Fruit fly (Drosophila melanogaster) whole organism, larva: ENCODE data around the gene PolE1.

ENCODE experiments used
- noc ChIP-seq: fragments of 200-800 bp; sonication (Bioruptor generic); optimal IDR thresholded peaks from 3 replicates; lab custom pipeline; 2019; ENCODE audit warnings: missing biosample characterization, mild to moderate bottlenecking, missing genetic modification characterization, moderate library complexity

The PolE1 gene

dm6 chr3R:23345057-23345776 is 2.7 kb upstream of the PolE1 start:
- no peak for TF ChIP-seq noc (tag; lab: Kevin White, UChicago)

- TF ChIP-seq noc (tag; lab: Kevin White, UChicago), result no peak
Observed at dm6 chr3R:23346007-23346681, 1.8 kb upstream of the PolE1 start, which contains the start of gene pnt. Gene pnt (minus strand): TSS chr3R:23346167.

- TF ChIP-seq noc (tag; lab: Kevin White, UChicago), result peak; percentile 80
Observed at dm6 chr3R:23346893-23347396, 983 bp upstream of the PolE1 start.

- TF ChIP-seq noc (tag; lab: Kevin White, UChicago), result peak; percentile 40
Observed at dm6 chr3R:23355829-23356738, 8.2 kb downstream of the PolE1 start, which contains the start of the genes ATPsynCF6 and Sec13. Gene ATPsynCF6 (minus strand): TSS chr3R:23356064. Gene Sec13 (plus strand): TSS chr3R:23356278.

- peak; percentile 28 for TF ChIP-seq noc (tag; lab: Kevin White, UChicago)
Observed at dm6 chr3R:23356920-23357386, 9.0 kb downstream of the PolE1 start.

DNA sequence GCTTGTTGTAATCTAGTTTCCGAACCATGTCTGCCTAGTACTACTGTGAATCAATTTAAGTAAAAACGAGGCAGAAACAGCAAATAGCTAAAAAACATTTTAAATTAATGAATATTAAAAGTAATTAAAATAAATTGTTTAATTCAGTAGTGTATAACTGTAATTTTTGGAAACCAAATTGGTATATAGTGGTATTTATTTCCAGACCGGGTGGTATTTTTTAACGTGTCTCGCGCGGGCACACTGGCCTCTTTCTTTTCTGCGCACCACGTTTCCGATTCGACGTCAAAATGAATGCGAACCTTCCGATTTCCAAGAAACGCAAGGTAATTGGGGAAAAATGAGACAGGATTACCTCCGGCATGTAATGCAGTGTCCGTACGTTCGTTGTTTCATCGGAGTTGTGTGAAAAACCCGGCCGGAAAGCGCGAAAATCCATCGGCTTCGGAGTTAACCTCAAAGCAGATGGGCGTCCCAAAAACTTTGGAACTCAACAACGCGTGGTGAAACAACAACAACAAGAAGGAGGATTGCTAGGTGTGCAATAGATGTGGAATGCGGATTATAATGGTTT is 10.7 kb downstream of the PolE1 start, which contains the start of gene RpS3:
Gene RpS3 (plus strand): TSS at position 248 of the 574 bp plus-strand sequence.
- TF ChIP-seq noc (tag; lab: Kevin White, UChicago), result peak; percentile 32

DNA sequence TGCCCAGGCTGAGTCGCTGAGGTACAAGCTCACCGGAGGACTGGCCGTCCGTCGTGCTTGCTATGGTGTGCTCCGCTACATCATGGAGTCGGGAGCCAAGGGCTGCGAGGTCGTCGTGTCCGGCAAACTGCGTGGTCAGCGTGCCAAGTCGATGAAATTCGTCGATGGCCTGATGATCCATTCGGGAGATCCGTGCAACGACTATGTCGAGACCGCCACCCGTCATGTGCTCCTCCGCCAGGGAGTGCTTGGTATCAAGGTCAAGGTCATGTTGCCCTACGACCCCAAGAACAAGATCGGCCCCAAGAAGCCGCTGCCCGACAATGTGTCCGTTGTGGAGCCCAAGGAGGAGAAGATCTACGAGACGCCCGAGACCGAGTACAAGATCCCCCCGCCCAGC is 11.5 kb downstream of the PolE1 start:
- no peak for TF ChIP-seq noc (tag; lab: Kevin White, UChicago)

- TF ChIP-seq noc (tag; lab: Kevin White, UChicago), result no peak
Observed at dm6 chr3R:23360356-23360755, 12.4 kb downstream of the PolE1 start.

- TF ChIP-seq noc (tag; lab: Kevin White, UChicago), result peak; percentile 95
Observed at dm6 chr3R:23363515-23364124, 15.7 kb downstream of the PolE1 start, which contains the start of gene CG4408. Gene CG4408 (minus strand): TSS chr3R:23363574.

dm6 chr3R:23365028-23365427 is 17.1 kb downstream of the PolE1 start:
- no peak for TF ChIP-seq noc (tag; lab: Kevin White, UChicago)

- no peak for TF ChIP-seq noc (tag; lab: Kevin White, UChicago)
Observed at dm6 chr3R:23367540-23367939, 19.6 kb downstream of the PolE1 start.

DNA sequence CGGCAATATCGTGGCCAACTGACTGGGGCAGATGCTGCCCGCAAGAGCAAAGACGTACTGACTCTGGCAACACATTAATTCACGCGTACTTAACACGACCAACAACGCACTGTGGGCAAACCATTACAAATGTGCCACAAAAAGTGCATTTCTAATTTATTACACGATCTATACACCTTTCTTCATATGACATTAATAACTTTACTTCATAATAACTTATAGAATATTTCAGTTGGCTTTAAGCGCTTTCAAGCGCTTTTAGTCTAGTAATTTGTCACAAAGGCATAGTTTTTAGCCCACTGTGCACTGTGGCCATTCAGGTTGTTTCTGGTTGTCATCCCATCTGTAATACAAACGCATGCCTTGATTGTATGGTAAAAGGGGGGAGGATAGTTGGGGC is 20.3 kb downstream of the PolE1 start:
- TF ChIP-seq noc (tag; lab: Kevin White, UChicago), result no peak

DNA sequence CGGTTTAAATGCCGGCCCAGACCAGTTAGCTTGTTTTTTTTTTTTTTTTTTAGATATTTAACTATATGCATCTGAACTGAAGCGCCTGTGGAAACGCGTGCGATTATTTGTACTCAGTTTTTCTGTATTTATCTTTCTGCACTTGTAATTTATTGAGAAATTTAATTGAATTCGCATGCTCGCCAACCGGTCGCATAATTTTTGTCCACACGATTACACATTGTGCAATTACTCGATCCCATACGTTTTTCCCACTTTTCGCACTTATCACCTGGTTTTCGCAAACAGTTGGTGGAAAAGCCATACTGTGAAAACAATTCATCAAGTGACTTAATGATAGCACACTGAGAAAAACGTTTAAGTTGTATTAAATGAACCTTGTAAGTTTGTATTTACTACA is 24.7 kb downstream of the PolE1 start, which contains the start of gene CG42827:
Gene CG42827 (plus strand): TSS at position 301 of the 400 bp plus-strand sequence.
- TF ChIP-seq noc (tag; lab: Kevin White, UChicago), result no peak

dm6 chr3R:23373403-23373802 is 25.5 kb downstream of the PolE1 start, which contains the start of gene CG42828:
Gene CG42828 (plus strand): TSS chr3R:23373703.
- no peak for TF ChIP-seq noc (tag; lab: Kevin White, UChicago)
